Fruit fly (Drosophila melanogaster): ENCODE data around the gene VhaAC39-1.
A peak's percentile ranks its signal among the peaks of the same experiment; 100 is the strongest.

- no peak for TF ChIP-seq CG8319 (GFP tag; optimal IDR thresholded peaks at IDR 0.05)
- peak; percentile 94 for TF ChIP-seq Blimp-1 (GFP tag; optimal IDR thresholded peaks at IDR 0.05)
- TF ChIP-seq Sox15 (GFP tag; optimal IDR thresholded peaks at IDR 0.05), result no peak
- no peak for TF ChIP-seq CG9139 (GFP tag; optimal IDR thresholded peaks at IDR 0.05)
- no peak for TF ChIP-seq Sox14 (GFP tag; optimal IDR thresholded peaks at IDR 0.05)
Measured at dm6 chrX:3849419-3850028, 31.0 kb upstream of the VhaAC39-1 start.

Measured in whole organism, prepupa.